Fruit fly (Drosophila melanogaster): Measurements from ENCODE around the gene CG9903.

DNA sequence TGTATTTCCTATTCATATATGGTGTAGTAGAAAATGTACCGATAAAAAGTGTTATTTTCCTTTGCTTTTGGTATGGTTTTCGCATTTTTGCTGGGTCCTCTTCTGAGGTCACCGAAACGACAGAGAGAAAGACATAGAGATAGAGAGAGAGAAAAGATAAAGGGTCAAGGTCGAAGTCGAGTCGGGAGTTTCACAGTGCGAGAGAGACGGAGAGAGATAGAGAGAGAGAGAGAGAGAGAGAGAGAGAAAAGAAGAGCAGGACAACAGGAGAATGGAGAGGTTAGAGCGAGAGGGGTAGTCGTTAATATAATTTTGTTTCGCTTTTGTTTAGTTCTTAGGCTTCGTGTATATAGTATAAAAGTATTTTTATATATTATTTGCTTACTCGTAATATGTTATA lies 21.6 kb upstream of the CG9903 start:
- no peak for TF ChIP-seq h (GFP tag; optimal IDR thresholded peaks at IDR 0.05)
- no peak for TF ChIP-seq HLH106 (tag; optimal IDR thresholded peaks at IDR 0.05)
- TF ChIP-seq fru (GFP tag; optimal IDR thresholded peaks at IDR 0.05), result no peak
